Fruit fly (Drosophila melanogaster) whole organism, wandering third instar larva: ENCODE measurements around the gene mAChR-C.

Experiments
- Hnf4 ChIP-seq: fragments of 200-800 bp; sonication (Bioruptor generic); optimal IDR thresholded peaks from 2 replicates; lab custom pipeline; 2016; ENCODE audit warnings: missing biosample characterization, mild to moderate bottlenecking, missing genetic modification characterization
- Hr83 ChIP-seq: fragments of 200-300 bp; sonication (Bioruptor generic); optimal IDR thresholded peaks from 2 replicates; lab custom pipeline; 2016; ENCODE audit warnings: missing biosample characterization, mild to moderate bottlenecking, missing genetic modification characterization, moderate library complexity; ENCODE audit not compliant: poor library complexity, severe bottlenecking
- lola ChIP-seq: fragments of >200 bp; optimal IDR thresholded peaks from 2 replicates; lab custom pipeline; 2017; ENCODE audit warnings: missing biosample characterization, missing genetic modification characterization
- usp ChIP-seq: fragments of >200 bp; optimal IDR thresholded peaks from 2 replicates; lab custom pipeline; 2017; ENCODE audit warnings: missing biosample characterization, missing genetic modification characterization

DNA sequence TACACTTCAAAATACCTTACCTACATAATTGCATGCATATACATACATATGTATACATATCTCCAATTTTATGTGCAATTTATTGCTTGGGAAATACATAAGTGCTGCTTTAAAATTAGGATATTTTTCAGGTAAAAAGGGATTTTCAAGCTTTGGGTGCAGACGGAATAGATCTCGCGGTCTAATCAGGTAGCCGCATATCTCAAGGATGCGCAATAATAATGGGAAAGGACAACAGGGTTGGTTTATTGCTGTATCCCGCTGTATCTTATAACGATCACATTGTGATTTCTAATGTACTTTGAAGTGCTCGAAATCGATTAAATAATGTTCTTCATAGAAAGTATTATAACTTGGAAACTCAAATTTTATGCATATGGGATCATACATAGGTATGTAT, 25.2 kb upstream of the mAChR-C start:
- TF ChIP-seq Hnf4 (GFP tag; lab: Kevin White, UChicago) (no peak), Hr83 (GFP tag; lab: Kevin White, UChicago) (no peak), usp (GFP tag; lab: Kevin White, UChicago) (no peak), lola (GFP tag; lab: Kevin White, UChicago) (no peak)
